Worm (Caenorhabditis elegans) whole organism, L1 larva: Measurements from ENCODE around the gene C16D9.8.

ENCODE experiments used
- C04F5.9 ChIP-seq: sonication (generic microtip); optimal IDR thresholded peaks from 2 replicates; lab custom pipeline; 2016; ENCODE audit warnings: missing genetic modification characterization, missing compliant biosample characterization
- C16A3.4 ChIP-seq: fragments of 150-350 bp; optimal IDR thresholded peaks from 2 replicates; lab custom pipeline; 2014; ENCODE audit warnings: missing biosample characterization, missing genetic modification characterization
- C34B4.2 ChIP-seq: sonication (generic microtip); optimal IDR thresholded peaks from 2 replicates; lab custom pipeline; 2017; ENCODE audit warnings: mild to moderate bottlenecking, missing genetic modification characterization, missing compliant biosample characterization
- F16B12.6 ChIP-seq: fragments of 150-350 bp; optimal IDR thresholded peaks from 2 replicates; lab custom pipeline; 2014; ENCODE audit warnings: missing biosample characterization, missing genetic modification characterization
- alr-1 ChIP-seq: fragments of 200-800 bp; sonication (Bioruptor generic); optimal IDR thresholded peaks from 2 replicates; lab custom pipeline; 2018; ENCODE audit warnings: borderline replicate concordance, mild to moderate bottlenecking, missing genetic modification characterization, missing compliant biosample characterization
- ama-1 ChIP-seq: fragments of 150-350 bp; optimal IDR thresholded peaks from 2 replicates; lab custom pipeline; 2014
- ceh-8 ChIP-seq: fragments of 200-800 bp; sonication (Bioruptor generic); optimal IDR thresholded peaks from 2 replicates; lab custom pipeline; 2018; ENCODE audit warnings: mild to moderate bottlenecking, missing genetic modification characterization, moderate library complexity, missing compliant biosample characterization
- ceh-82 ChIP-seq, 3 experiments: fragments of 150-350 bp in 1 of 3; sonication (generic microtip) in 2 of 3; optimal IDR thresholded peaks; 2 replicates each; lab custom pipeline; 2014 to 2017; ENCODE audit warnings: missing biosample characterization in 3 of 3, missing genetic modification characterization in 3 of 3
- ceh-88 ChIP-seq: fragments of 200-800 bp; sonication (Bioruptor generic); IDR thresholded peaks from 2 replicates; pipeline ENCODE4 v1.3.6; 2022; ENCODE audit warnings: missing genetic modification characterization, missing compliant biosample characterization
- ceh-90 ChIP-seq: sonication (generic microtip); optimal IDR thresholded peaks from 2 replicates; lab custom pipeline; 2016; ENCODE audit warnings: missing genetic modification characterization, missing compliant biosample characterization
- ces-1 ChIP-seq: fragments of 150-350 bp; optimal IDR thresholded peaks from 2 replicates; lab custom pipeline; 2014; ENCODE audit warnings: missing biosample characterization, missing genetic modification reagents, missing genetic modification characterization
- dpl-1 ChIP-seq, 3 experiments: fragments of 150-350 bp in 2 of 3; sonication (generic microtip) in 1 of 3; optimal IDR thresholded peaks; 2 replicates each; lab custom pipeline; 2014 to 2017; ENCODE audit warnings: missing biosample characterization in 3 of 3, missing genetic modification characterization in 3 of 3, missing genetic modification reagents in 3 of 3
- dsc-1 ChIP-seq: sonication (generic microtip); optimal IDR thresholded peaks from 2 replicates; lab custom pipeline; 2016; ENCODE audit warnings: mild to moderate bottlenecking, missing genetic modification characterization, missing compliant biosample characterization
- efl-1 ChIP-seq, 4 experiments: fragments of 150-350 bp; optimal IDR thresholded peaks in 3 of 4; peaks in 1 of 4; 1 replicate in 1 of 4; 2 replicates in 3 of 4; lab custom pipeline; 2014; ENCODE audit warnings: missing biosample characterization in 2 of 4, missing genetic modification characterization in 2 of 4, missing genetic modification reagents in 2 of 4
- efl-3 ChIP-seq: fragments of 200-800 bp; sonication (Bioruptor generic); optimal IDR thresholded peaks from 2 replicates; lab custom pipeline; 2018; ENCODE audit warnings: mild to moderate bottlenecking, missing genetic modification characterization, missing compliant biosample characterization
- egl-13 ChIP-seq: sonication (generic microtip); optimal IDR thresholded peaks from 2 replicates; lab custom pipeline; 2016; ENCODE audit warnings: missing genotype, missing genetic modification reagents, missing genetic modification characterization, missing compliant biosample characterization
- egl-27 ChIP-seq, 2 experiments: fragments of 150-350 bp in 1 of 2; sonication (generic microtip); optimal IDR thresholded peaks; 3 replicates each; lab custom pipeline; 2017 to 2018; ENCODE audit warnings: missing biosample characterization in 2 of 2, missing genetic modification characterization in 2 of 2, missing genetic modification reagents in 2 of 2
- elt-2 ChIP-seq: sonication (generic microtip); optimal IDR thresholded peaks from 2 replicates; lab custom pipeline; 2016; ENCODE audit warnings: missing genetic modification characterization, mild to moderate bottlenecking, inconsistent platforms, missing compliant biosample characterization, missing genetic modification reagents
- fkh-10 ChIP-seq: sonication (generic microtip); optimal IDR thresholded peaks from 2 replicates; lab custom pipeline; 2017; ENCODE audit warnings: missing biosample characterization, missing genetic modification reagents, missing genetic modification characterization
- fkh-4 ChIP-seq: sonication (generic microtip); optimal IDR thresholded peaks from 2 replicates; lab custom pipeline; 2016; ENCODE audit warnings: missing compliant biosample characterization, missing genetic modification characterization, borderline replicate concordance
- fkh-8 ChIP-seq: sonication (generic microtip); optimal IDR thresholded peaks from 2 replicates; lab custom pipeline; 2016; ENCODE audit warnings: mild to moderate bottlenecking, missing genetic modification characterization, missing compliant biosample characterization
- grh-1 ChIP-seq: fragments of 200-800 bp; sonication (Bioruptor generic); IDR thresholded peaks from 2 replicates; pipeline ENCODE4 v1.3.6; 2022; ENCODE audit warnings: missing genetic modification reagents, missing genetic modification characterization, missing compliant biosample characterization
- hlh-4 ChIP-seq: sonication (generic microtip); optimal IDR thresholded peaks from 2 replicates; lab custom pipeline; 2016; ENCODE audit warnings: mild to moderate bottlenecking, missing genetic modification characterization, missing compliant biosample characterization
- hpl-2 ChIP-seq: fragments of 150-350 bp; optimal IDR thresholded peaks from 2 replicates; lab custom pipeline; 2014; ENCODE audit warnings: missing biosample characterization, missing genetic modification reagents, missing genetic modification characterization
- lin-13 ChIP-seq: fragments of 150-350 bp; optimal IDR thresholded peaks from 2 replicates; lab custom pipeline; 2014; ENCODE audit warnings: missing biosample characterization, missing genetic modification reagents, missing genetic modification characterization
- lin-15B ChIP-seq: fragments of 150-350 bp; sonication (generic microtip); optimal IDR thresholded peaks from 3 replicates; lab custom pipeline; 2014; ENCODE audit warnings: missing biosample characterization, missing genetic modification characterization
- lin-35 ChIP-seq, 2 experiments: fragments of 150-350 bp; optimal IDR thresholded peaks; 2 replicates each; lab custom pipeline; 2014; ENCODE audit warnings: missing biosample characterization in 2 of 2, missing genetic modification characterization in 2 of 2, missing genetic modification reagents in 2 of 2
- lin-39 ChIP-seq: fragments of 150-350 bp; optimal IDR thresholded peaks from 2 replicates; lab custom pipeline; 2014; ENCODE audit warnings: missing biosample characterization, missing genetic modification reagents, missing genetic modification characterization
- mab-9 ChIP-seq: fragments of 200-800 bp; sonication (Bioruptor generic); IDR thresholded peaks from 2 replicates; pipeline ENCODE4 v1.3.6; 2022; ENCODE audit warnings: missing genetic modification reagents, missing genetic modification characterization, missing compliant biosample characterization
- mef-2 ChIP-seq: fragments of 150-350 bp; optimal IDR thresholded peaks from 2 replicates; lab custom pipeline; 2014; ENCODE audit warnings: missing biosample characterization, missing genetic modification characterization
- nhr-12 ChIP-seq: sonication (generic microtip); optimal IDR thresholded peaks from 2 replicates; lab custom pipeline; 2017; ENCODE audit warnings: missing biosample characterization, missing genetic modification characterization
- nhr-19 ChIP-seq: fragments of 200-800 bp; sonication (Bioruptor generic); conservative IDR thresholded peaks from 2 replicates; pipeline ENCODE4 v1.3.6; 2022; ENCODE audit warnings: missing genetic modification characterization, missing compliant biosample characterization
- nhr-20 ChIP-seq: sonication (generic microtip); optimal IDR thresholded peaks from 2 replicates; lab custom pipeline; 2016; ENCODE audit warnings: mild to moderate bottlenecking, missing genetic modification characterization, missing compliant biosample characterization
- nhr-71 ChIP-seq: sonication (generic microtip); optimal IDR thresholded peaks from 2 replicates; lab custom pipeline; 2016; ENCODE audit warnings: mild to moderate bottlenecking, missing genetic modification characterization, moderate library complexity, missing compliant biosample characterization
- nhr-76 ChIP-seq: sonication (generic microtip); optimal IDR thresholded peaks from 2 replicates; lab custom pipeline; 2017; ENCODE audit warnings: missing biosample characterization, missing genetic modification characterization
- nhr-85 ChIP-seq: sonication (generic microtip); peaks from one replicate; lab custom pipeline; 2016; ENCODE audit warnings: missing genetic modification characterization, inconsistent platforms, missing compliant biosample characterization
- pax-3 ChIP-seq: fragments of 200-800 bp; sonication (Bioruptor generic); optimal IDR thresholded peaks from 2 replicates; lab custom pipeline; 2018; ENCODE audit warnings: mild to moderate bottlenecking, missing genetic modification characterization, moderate library complexity, missing compliant biosample characterization
- pqm-1 ChIP-seq: sonication (generic microtip); optimal IDR thresholded peaks from 3 replicates; lab custom pipeline; 2017; ENCODE audit warnings: missing biosample characterization, missing genetic modification characterization
- snpc-4 ChIP-seq: fragments of 150-350 bp; optimal IDR thresholded peaks from 2 replicates; lab custom pipeline; 2014; ENCODE audit warnings: missing biosample characterization, missing genetic modification characterization
- snu-23 ChIP-seq: sonication (generic microtip); optimal IDR thresholded peaks from 2 replicates; lab custom pipeline; 2016; ENCODE audit warnings: missing genetic modification characterization, missing compliant biosample characterization
- sup-37 ChIP-seq: fragments of 200-800 bp; sonication (Bioruptor generic); optimal IDR thresholded peaks from 2 replicates; lab custom pipeline; 2018; ENCODE audit warnings: mild to moderate bottlenecking, missing genetic modification characterization, missing compliant biosample characterization
- swsn-7 ChIP-seq: sonication (generic microtip); optimal IDR thresholded peaks from 2 replicates; lab custom pipeline; 2016; ENCODE audit warnings: missing genetic modification characterization, missing compliant biosample characterization
- tlp-1 ChIP-seq: fragments of 150-350 bp; optimal IDR thresholded peaks from 2 replicates; lab custom pipeline; 2014; ENCODE audit warnings: missing biosample characterization, missing genetic modification characterization
- unc-62 ChIP-seq: fragments of 150-350 bp; optimal IDR thresholded peaks from 2 replicates; lab custom pipeline; 2014; ENCODE audit warnings: missing biosample characterization, missing genetic modification reagents, missing genetic modification characterization
- unc-98 ChIP-seq: fragments of 200-800 bp; sonication (Bioruptor generic); IDR thresholded peaks from 2 replicates; pipeline ENCODE4 v1.3.6; 2022; ENCODE audit warnings: missing genetic modification characterization, missing compliant biosample characterization
- zag-1 ChIP-seq: fragments of 150-350 bp; optimal IDR thresholded peaks from 2 replicates; lab custom pipeline; 2014; ENCODE audit warnings: missing biosample characterization, missing genetic modification characterization
- zip-4 ChIP-seq: fragments of 200-800 bp; sonication (Bioruptor generic); optimal IDR thresholded peaks from 2 replicates; lab custom pipeline; 2018; ENCODE audit warnings: mild to moderate bottlenecking, missing genetic modification characterization, moderate library complexity, missing compliant biosample characterization
- ztf-11 ChIP-seq, 2 experiments: sonication (generic microtip); optimal IDR thresholded peaks; 2 replicates each; lab custom pipeline; 2016 to 2017; ENCODE audit warnings: missing genetic modification characterization in 2 of 2, missing biosample characterization in 1 of 2, missing compliant biosample characterization in 1 of 2
- ztf-4 ChIP-seq: fragments of 150-350 bp; optimal IDR thresholded peaks from 2 replicates; lab custom pipeline; 2014; ENCODE audit warnings: missing biosample characterization, missing genetic modification characterization

The C16D9.8 gene

ce11 chrV:8235331-8235730 lies 28.0 kb downstream of the C16D9.8 start (continued):
- TF ChIP-seq ceh-82 (tag; optimal IDR thresholded peaks at IDR 0.05; lab: Kevin White, UChicago) = peak in 1 of 3 experiments; percentile 23
- no peak for TF ChIP-seq ceh-90
- TF ChIP-seq hpl-2 (GFP tag; lab: Kevin White, UChicago) = no peak
- no peak for TF ChIP-seq ceh-88 (GFP tag; lab: Robert Waterston, UW)
- TF ChIP-seq efl-3 (GFP tag; lab: Kevin White, UChicago) = no peak
- no peak for TF ChIP-seq pax-3 (tag; lab: Kevin White, UChicago)
- peak; percentile 46 for TF ChIP-seq C16A3.4 (tag; lab: Kevin White, UChicago)
- no peak for TF ChIP-seq dsc-1 (tag; lab: Kevin White, UChicago)
- TF ChIP-seq efl-1 (optimal IDR thresholded peaks at IDR 0.05; lab: Kevin White, UChicago) = peak; percentile 29 to 32
- peak; percentile 19 to 71 for TF ChIP-seq efl-1 (GFP tag; optimal IDR thresholded peaks at IDR 0.05 in 1 of 2; lab: Kevin White, UChicago)
- TF ChIP-seq mab-9 (GFP tag; lab: Robert Waterston, UW) = no peak
- peak in 2 of 3 experiments; percentile 24 to 40 for TF ChIP-seq dpl-1 (GFP tag; optimal IDR thresholded peaks at IDR 0.05; lab: Kevin White, UChicago)
- TF ChIP-seq lin-13 = peak; percentile 21
- TF ChIP-seq egl-27 (tag; optimal IDR thresholded peaks at IDR 0.05; lab: Kevin White, UChicago) = no peak
- no peak for TF ChIP-seq lin-39 (tag; lab: Kevin White, UChicago)
- TF ChIP-seq mef-2 (tag; lab: Kevin White, UChicago) = no peak

ce11 chrV:8230056-8230455 lies 33.3 kb downstream of the C16D9.8 start:
- TF ChIP-seq nhr-12 (tag; lab: Kevin White, UChicago) = no peak
- TF ChIP-seq zip-4 (GFP tag; lab: Kevin White, UChicago) = no peak
- no peak for TF ChIP-seq nhr-76
- TF ChIP-seq ces-1 (GFP tag; lab: Kevin White, UChicago) = no peak
- no peak for TF ChIP-seq C04F5.9 (tag; lab: Kevin White, UChicago)
- no peak for TF ChIP-seq grh-1 (GFP tag; lab: Robert Waterston, UW)
- no peak for TF ChIP-seq C34B4.2 (tag; lab: Kevin White, UChicago)
- no peak for TF ChIP-seq ztf-4 (tag; lab: Kevin White, UChicago)
- TF ChIP-seq ztf-11 (tag; optimal IDR thresholded peaks at IDR 0.05; lab: Kevin White, UChicago) = no peak
- no peak for TF ChIP-seq tlp-1 (tag; lab: Kevin White, UChicago)
- no peak for TF ChIP-seq ceh-90
- no peak for TF ChIP-seq ceh-88 (GFP tag; lab: Robert Waterston, UW)
- TF ChIP-seq hpl-2 (GFP tag; lab: Kevin White, UChicago) = no peak
- TF ChIP-seq elt-2 = no peak
- TF ChIP-seq fkh-8 (tag; lab: Kevin White, UChicago) = no peak
- no peak for TF ChIP-seq lin-15B (tag; lab: Kevin White, UChicago)
- no peak for TF ChIP-seq F16B12.6 (tag; lab: Kevin White, UChicago)
- TF ChIP-seq efl-1 (optimal IDR thresholded peaks at IDR 0.05; lab: Kevin White, UChicago) = peak in 1 of 2 experiments; percentile 24
- peak in 1 of 2 experiments; percentile 60 for TF ChIP-seq efl-1 (GFP tag; optimal IDR thresholded peaks at IDR 0.05 in 1 of 2; lab: Kevin White, UChicago)
- TF ChIP-seq dpl-1 (GFP tag; optimal IDR thresholded peaks at IDR 0.05; lab: Kevin White, UChicago) = peak in 1 of 3 experiments; percentile 9
- no peak for TF ChIP-seq egl-13 (tag; lab: Kevin White, UChicago)
- no peak for TF ChIP-seq ama-1 (lab: Kevin White, UChicago)
- TF ChIP-seq unc-62 (GFP tag; lab: Kevin White, UChicago) = no peak
- no peak for TF ChIP-seq pqm-1 (tag; lab: Kevin White, UChicago)
- TF ChIP-seq zag-1 (tag; lab: Kevin White, UChicago) = no peak
- TF ChIP-seq C16A3.4 (tag; lab: Kevin White, UChicago) = no peak
- TF ChIP-seq ceh-8 (GFP tag; lab: Kevin White, UChicago) = no peak
- TF ChIP-seq nhr-71 (tag; lab: Kevin White, UChicago) = peak; percentile 18
- TF ChIP-seq nhr-85 (tag; lab: Kevin White, UChicago) = no peak
- TF ChIP-seq lin-35 (GFP tag; optimal IDR thresholded peaks at IDR 0.05; lab: Kevin White, UChicago) = peak in 1 of 2 experiments; percentile 12
- TF ChIP-seq unc-98 = no peak
- TF ChIP-seq sup-37 (GFP tag; lab: Kevin White, UChicago) = no peak
- no peak for TF ChIP-seq fkh-10 (GFP tag; lab: Kevin White, UChicago)
- peak; percentile 23 for TF ChIP-seq nhr-19
- TF ChIP-seq dsc-1 (tag; lab: Kevin White, UChicago) = no peak
- no peak for TF ChIP-seq fkh-4 (tag; lab: Kevin White, UChicago)
- TF ChIP-seq efl-3 (GFP tag; lab: Kevin White, UChicago) = no peak
- TF ChIP-seq snpc-4 = peak; percentile 73
- no peak for TF ChIP-seq swsn-7
- TF ChIP-seq nhr-20 (tag; lab: Kevin White, UChicago) = no peak
- TF ChIP-seq hlh-4 = no peak
- peak; percentile 24 for TF ChIP-seq snu-23 (GFP tag; lab: Kevin White, UChicago)
- no peak for TF ChIP-seq alr-1 (tag; lab: Kevin White, UChicago)
